Fruit fly (Drosophila melanogaster) whole organism, embryonic: Measurements from ENCODE around the gene CG4982.

Experiments
- Aef1 ChIP-seq: fragments of 200-800 bp; sonication (Bioruptor generic); IDR thresholded peaks from 3 replicates; pipeline ENCODE4 v1.3.6; 2022; ENCODE audit warnings: missing biosample characterization, missing genetic modification characterization
- Asciz ChIP-seq: fragments of 200-800 bp; sonication (Bioruptor generic); optimal IDR thresholded peaks from 2 replicates; lab custom pipeline; 2017; ENCODE audit warnings: missing biosample characterization, mild to moderate bottlenecking, missing genetic modification characterization, missing genetic modification reagents
- CG10366 ChIP-seq: fragments of 200-800 bp; sonication (Bioruptor generic); IDR thresholded peaks from 2 replicates; pipeline ENCODE4 v1.3.6; 2022; ENCODE audit warnings: missing biosample characterization, missing genetic modification characterization
- CG12659 ChIP-seq: fragments of 200-800 bp; sonication (Bioruptor generic); optimal IDR thresholded peaks from 3 replicates; lab custom pipeline; 2017; ENCODE audit warnings: mild to moderate bottlenecking, missing biosample characterization, missing genetic modification reagents, missing genetic modification characterization
- CG13775 ChIP-seq: fragments of 200-800 bp; sonication (Bioruptor generic); optimal IDR thresholded peaks from 3 replicates; lab custom pipeline; 2017; ENCODE audit warnings: missing biosample characterization, mild to moderate bottlenecking, missing genetic modification characterization
- CG14710 ChIP-seq: fragments of 200-800 bp; sonication (Bioruptor generic); optimal IDR thresholded peaks from 3 replicates; lab custom pipeline; 2019; ENCODE audit warnings: missing biosample characterization, mild to moderate bottlenecking, missing genetic modification characterization, moderate library complexity
- CG16815 ChIP-seq: fragments of 200-800 bp; sonication (Bioruptor generic); optimal IDR thresholded peaks from 3 replicates; lab custom pipeline; 2017; ENCODE audit warnings: missing biosample characterization, mild to moderate bottlenecking, missing genetic modification characterization
- CG17361 ChIP-seq: fragments of 200-800 bp; sonication (Bioruptor generic); IDR thresholded peaks from 3 replicates; pipeline ENCODE4 v1.3.6; 2022; ENCODE audit warnings: missing biosample characterization, missing genetic modification characterization
- CG18262 ChIP-seq: fragments of 200-800 bp; optimal IDR thresholded peaks from 3 replicates; lab custom pipeline; 2019; ENCODE audit warnings: missing biosample characterization, mild to moderate bottlenecking, missing genetic modification characterization, moderate library complexity
- CG18599 ChIP-seq: fragments of 200-800 bp; sonication (Bioruptor generic); optimal IDR thresholded peaks from 3 replicates; lab custom pipeline; 2017; ENCODE audit warnings: missing biosample characterization, missing genetic modification characterization, mild to moderate bottlenecking, moderate library complexity, missing genetic modification reagents
- CG2120 ChIP-seq: fragments of 200-800 bp; sonication (Bioruptor generic); optimal IDR thresholded peaks from 3 replicates; lab custom pipeline; 2016; ENCODE audit warnings: missing biosample characterization, missing genetic modification characterization
- CG4282 ChIP-seq: fragments of 200-800 bp; sonication (Bioruptor generic); optimal IDR thresholded peaks from 2 replicates; lab custom pipeline; 2016; ENCODE audit warnings: missing biosample characterization, missing genetic modification characterization
- CG6813 ChIP-seq: fragments of 200-800 bp; sonication (Bioruptor generic); optimal IDR thresholded peaks from 2 replicates; lab custom pipeline; 2017; ENCODE audit warnings: missing biosample characterization, missing genetic modification characterization, mild to moderate bottlenecking, moderate library complexity, missing genetic modification reagents
- CG8290 ChIP-seq, 3 experiments: fragments of 200-800 bp; sonication (Bioruptor generic); optimal IDR thresholded peaks; 2 replicates each; lab custom pipeline; 2016 to 2019; ENCODE audit warnings: missing biosample characterization in 3 of 3, missing genetic modification characterization in 3 of 3, mild to moderate bottlenecking in 2 of 3, moderate library complexity in 1 of 3
- CG8478 ChIP-seq: fragments of >200 bp; optimal IDR thresholded peaks from 2 replicates; lab custom pipeline; 2018
- CG9817 ChIP-seq: fragments of 200-800 bp; sonication (Bioruptor generic); optimal IDR thresholded peaks from 2 replicates; lab custom pipeline; 2018; ENCODE audit warnings: missing biosample characterization, mild to moderate bottlenecking, missing genetic modification characterization, moderate library complexity
- CoRest ChIP-seq: fragments of 200-800 bp; sonication (Bioruptor generic); optimal IDR thresholded peaks from 3 replicates; lab custom pipeline; 2018; ENCODE audit warnings: missing biosample characterization, mild to moderate bottlenecking, missing genetic modification characterization, moderate library complexity
- Dip3 ChIP-seq: fragments of 200-800 bp; sonication (Bioruptor generic); optimal IDR thresholded peaks from 3 replicates; lab custom pipeline; 2016; ENCODE audit warnings: missing biosample characterization, missing genetic modification characterization
- Dll ChIP-seq: fragments of 200-800 bp; sonication (Bioruptor generic); IDR thresholded peaks from 4 replicates; pipeline ENCODE4 v1.3.6; 2022; ENCODE audit warnings: missing biosample characterization, missing genetic modification characterization; ENCODE audit not compliant: partially characterized antibody
- Fer1 ChIP-seq: fragments of 200-800 bp; sonication (Bioruptor generic); optimal IDR thresholded peaks from 2 replicates; lab custom pipeline; 2017; ENCODE audit warnings: missing biosample characterization, mild to moderate bottlenecking, missing genetic modification characterization
- Gug ChIP-seq: fragments of 200-800 bp; sonication (Bioruptor generic); IDR thresholded peaks from 4 replicates; pipeline ENCODE4 v1.3.6; 2022; ENCODE audit warnings: missing biosample characterization, missing genetic modification characterization
- HHEX ChIP-seq: fragments of 200-800 bp; sonication (Bioruptor generic); optimal IDR thresholded peaks from 3 replicates; lab custom pipeline; 2017; ENCODE audit warnings: missing biosample characterization, mild to moderate bottlenecking, missing genetic modification characterization, missing genetic modification reagents
- HLH3B ChIP-seq: fragments of 200-800 bp; sonication (Bioruptor generic); IDR thresholded peaks from 2 replicates; pipeline ENCODE4 v1.3.6; 2022; ENCODE audit warnings: missing biosample characterization, missing genetic modification characterization
- Med ChIP-seq: fragments of 200-800 bp; sonication (Bioruptor generic); peaks from one replicate; lab custom pipeline; 2016; ENCODE audit warnings: missing biosample characterization, missing genetic modification characterization, mild to moderate bottlenecking, inconsistent platforms, moderate library complexity
- Meics ChIP-seq: fragments of 200-800 bp; sonication (Bioruptor generic); optimal IDR thresholded peaks from 2 replicates; lab custom pipeline; 2017; ENCODE audit warnings: missing biosample characterization, mild to moderate bottlenecking, missing genetic modification characterization
- Myb ChIP-seq: fragments of 200-800 bp; sonication (Bioruptor generic); optimal IDR thresholded peaks from 2 replicates; lab custom pipeline; 2016; ENCODE audit warnings: missing biosample characterization, missing genetic modification characterization
- Nf-YB ChIP-seq: fragments of 200-800 bp; sonication (Bioruptor generic); optimal IDR thresholded peaks from 3 replicates; lab custom pipeline; 2019; ENCODE audit warnings: missing biosample characterization, mild to moderate bottlenecking, missing genetic modification characterization, moderate library complexity
- Rx ChIP-seq: fragments of 200-800 bp; sonication (Bioruptor generic); IDR thresholded peaks from 2 replicates; pipeline ENCODE4 v1.3.6; 2022; ENCODE audit warnings: missing biosample characterization, missing genetic modification characterization
- Six4 ChIP-seq: fragments of 200-800 bp; sonication (Bioruptor generic); optimal IDR thresholded peaks from 2 replicates; lab custom pipeline; 2016; ENCODE audit warnings: missing biosample characterization, missing genetic modification characterization
- Sox102F ChIP-seq: fragments of 200-800 bp; sonication (Bioruptor generic); optimal IDR thresholded peaks from 2 replicates; lab custom pipeline; 2018; ENCODE audit warnings: missing biosample characterization, mild to moderate bottlenecking, missing genetic modification characterization, moderate library complexity
- Taf1 ChIP-seq: fragments of 200-800 bp; sonication (Bioruptor generic); IDR thresholded peaks from 2 replicates; pipeline ENCODE4 v1.3.6; 2022; ENCODE audit warnings: missing biosample characterization, missing genetic modification characterization
- al ChIP-seq: fragments of 200-800 bp; sonication (Bioruptor generic); IDR thresholded peaks from 2 replicates; pipeline ENCODE4 v1.3.6; 2022; ENCODE audit warnings: missing biosample characterization, missing genetic modification characterization
- ato ChIP-seq: fragments of 200-800 bp; sonication (Bioruptor generic); IDR thresholded peaks from 2 replicates; pipeline ENCODE4 v1.3.6; 2022; ENCODE audit warnings: missing biosample characterization, missing genetic modification characterization; ENCODE audit not compliant: partially characterized antibody
- bigmax ChIP-seq: fragments of 200-800 bp; sonication (Bioruptor generic); optimal IDR thresholded peaks from 2 replicates; lab custom pipeline; 2018; ENCODE audit warnings: missing biosample characterization, mild to moderate bottlenecking, missing genetic modification characterization
- chif ChIP-seq, 2 experiments: fragments of 200-800 bp; sonication (Bioruptor generic); optimal IDR thresholded peaks; 3 replicates each; lab custom pipeline; 2016; ENCODE audit warnings: missing biosample characterization in 2 of 2, missing genetic modification characterization in 2 of 2
- cwo ChIP-seq: fragments of 200-800 bp; sonication (Bioruptor generic); optimal IDR thresholded peaks from 3 replicates; lab custom pipeline; 2017; ENCODE audit warnings: missing biosample characterization, missing genetic modification characterization, mild to moderate bottlenecking, moderate library complexity, missing genetic modification reagents
- dysf ChIP-seq: fragments of 200-800 bp; sonication (Bioruptor generic); IDR thresholded peaks from 3 replicates; pipeline ENCODE4 v1.3.6; 2022; ENCODE audit warnings: missing biosample characterization, missing genetic modification characterization
- gem ChIP-seq: fragments of 200-800 bp; sonication (Bioruptor generic); optimal IDR thresholded peaks from 2 replicates; lab custom pipeline; 2019; ENCODE audit warnings: missing biosample characterization, mild to moderate bottlenecking, missing genetic modification characterization, moderate library complexity
- hkb ChIP-seq, 2 experiments: fragments of 200-800 bp in 1 of 2; fragments of >200 bp in 1 of 2; sonication (Bioruptor generic) in 1 of 2; IDR thresholded peaks in 1 of 2; optimal IDR thresholded peaks in 1 of 2; 2 replicates each; pipeline versions ENCODE4 v1.3.6 to Lab custom; 2017 to 2022; ENCODE audit warnings: missing biosample characterization in 1 of 2, missing genetic modification characterization in 1 of 2
- jumu ChIP-seq: fragments of 200-800 bp; sonication (Bioruptor generic); optimal IDR thresholded peaks from 3 replicates; lab custom pipeline; 2016; ENCODE audit warnings: missing biosample characterization, missing genetic modification characterization
- lilli ChIP-seq: fragments of 200-800 bp; sonication (Bioruptor generic); optimal IDR thresholded peaks from 3 replicates; lab custom pipeline; 2016; ENCODE audit warnings: missing biosample characterization, missing genetic modification characterization
- mam ChIP-seq: fragments of 200-800 bp; sonication (Bioruptor generic); optimal IDR thresholded peaks from 3 replicates; lab custom pipeline; 2016; ENCODE audit warnings: missing biosample characterization, missing genetic modification characterization
- org-1 ChIP-seq: fragments of 200-800 bp; sonication (Bioruptor generic); optimal IDR thresholded peaks from 2 replicates; lab custom pipeline; 2017; ENCODE audit warnings: missing biosample characterization, missing genetic modification characterization
- otp ChIP-seq: fragments of 200-800 bp; sonication (Bioruptor generic); IDR thresholded peaks from 3 replicates; pipeline ENCODE4, ENCODE4 v1.3.6; 2022; ENCODE audit warnings: missing biosample characterization, missing genetic modification characterization
- scrt ChIP-seq: fragments of 200-800 bp; sonication (Bioruptor generic); optimal IDR thresholded peaks from 2 replicates; lab custom pipeline; 2018; ENCODE audit warnings: missing biosample characterization, mild to moderate bottlenecking, missing genetic modification characterization, moderate library complexity
- slbo ChIP-seq: fragments of 200-800 bp; sonication (Bioruptor generic); IDR thresholded peaks from 2 replicates; pipeline ENCODE4 v1.3.6; 2022; ENCODE audit warnings: missing biosample characterization, missing genetic modification characterization
- wdn ChIP-seq: fragments of 200-800 bp; sonication (Bioruptor generic); IDR thresholded peaks from 2 replicates; pipeline ENCODE4 v1.3.6; 2022; ENCODE audit warnings: missing biosample characterization, missing genetic modification characterization
- zfh2 ChIP-seq: fragments of 200-800 bp; sonication (Bioruptor generic); optimal IDR thresholded peaks from 2 replicates; lab custom pipeline; 2016; ENCODE audit warnings: missing biosample characterization, missing genetic modification characterization

CG4982 gene

dm6 chr3L:16308380-16308779 is 7.1 kb downstream of the CG4982 start, which contains the start of gene CG13042:
CG13042 (minus strand) TSS chr3L:16308480.
- TF ChIP-seq CG8478 (lab: Kevin White, UChicago) = no peak
- TF ChIP-seq Med (GFP tag; lab: Kevin White, UChicago) = no peak
- no peak for TF ChIP-seq ato (GFP tag; lab: Robert Waterston, UW)
- TF ChIP-seq CG12659 (GFP tag; lab: Kevin White, UChicago) = no peak
- no peak for TF ChIP-seq Six4 (GFP tag; lab: Kevin White, UChicago)
- 0 out of 4 replicates have a peak, but pooled peaks have one; percentile 2 for TF ChIP-seq Gug
- TF ChIP-seq Fer1 = no peak

dm6 chr3L:16309972-16310371 is 8.7 kb downstream of the CG4982 start:
- TF ChIP-seq mam (GFP tag; lab: Kevin White, UChicago) = peak; percentile 32
- no peak for TF ChIP-seq HHEX (GFP tag; lab: Kevin White, UChicago)
- TF ChIP-seq hkb (optimal IDR thresholded peaks at IDR 0.05; lab: Kevin White, UChicago) = no peak
- TF ChIP-seq hkb (GFP tag; IDR thresholded peaks at IDR 0.05; lab: Robert Waterston, UW) = 0 out of 2 replicates have a peak, but pooled peaks have one; percentile 31
- no peak for TF ChIP-seq CG14710 (tag; lab: Kevin White, UChicago)
- TF ChIP-seq Asciz (GFP tag; lab: Kevin White, UChicago) = no peak
- no peak for TF ChIP-seq bigmax
- peak; percentile 35 for TF ChIP-seq gem (tag; lab: Kevin White, UChicago)
- TF ChIP-seq slbo (GFP tag; lab: Robert Waterston, UW) = peak; percentile 72
- no peak for TF ChIP-seq otp (GFP tag; lab: Robert Waterston, UW)
- no peak for TF ChIP-seq CG4282 (GFP tag; lab: Kevin White, UChicago)
- no peak for TF ChIP-seq Rx (GFP tag; lab: Robert Waterston, UW)
- TF ChIP-seq Nf-YB = no peak
- TF ChIP-seq CoRest (tag; lab: Kevin White, UChicago) = no peak
- TF ChIP-seq lilli (GFP tag; lab: Kevin White, UChicago) = peak; percentile 43
- TF ChIP-seq CG16815 (GFP tag; lab: Kevin White, UChicago) = peak; percentile 14
- TF ChIP-seq CG8290 (GFP tag; optimal IDR thresholded peaks at IDR 0.05; lab: Kevin White, UChicago) = no peak
- peak in 1 of 2 experiments; percentile 69 for TF ChIP-seq CG8290 (tag; optimal IDR thresholded peaks at IDR 0.05; lab: Kevin White, UChicago)
- TF ChIP-seq Dip3 = peak; percentile 5
- TF ChIP-seq CG18262 (tag; lab: Kevin White, UChicago) = no peak
- TF ChIP-seq HLH3B (GFP tag; lab: Robert Waterston, UW) = peak; percentile 25; the same call in 1 of the 2 replicates
- TF ChIP-seq wdn (GFP tag; lab: Robert Waterston, UW) = peak; percentile 53; the same call in 1 of the 2 replicates
- TF ChIP-seq zfh2 = peak; percentile 76
- TF ChIP-seq CG10366 (GFP tag; lab: Robert Waterston, UW) = 0 out of 2 replicates have a peak, but pooled peaks have one; percentile 13
- peak; percentile 63 for TF ChIP-seq CG9817 (tag; lab: Kevin White, UChicago)
- TF ChIP-seq org-1 (GFP tag; lab: Kevin White, UChicago) = peak; percentile 37
- TF ChIP-seq al = 0 out of 2 replicates have a peak, but pooled peaks have one; percentile 25
- peak; percentile 9 for TF ChIP-seq cwo (GFP tag; lab: Kevin White, UChicago)
- TF ChIP-seq chif (GFP tag; optimal IDR thresholded peaks at IDR 0.05; lab: Kevin White, UChicago) = peak in 1 of 2 experiments; percentile 10
- TF ChIP-seq CG17361 (GFP tag; lab: Robert Waterston, UW) = no peak
- no peak for TF ChIP-seq Dll (GFP tag; lab: Robert Waterston, UW)
- no peak for TF ChIP-seq Sox102F (GFP tag; lab: Kevin White, UChicago)
- TF ChIP-seq Taf1 (GFP tag; lab: Robert Waterston, UW) = no peak
- peak; percentile 42 for TF ChIP-seq CG18599 (GFP tag; lab: Kevin White, UChicago)
- TF ChIP-seq Meics (GFP tag; lab: Kevin White, UChicago) = peak; percentile 30
- peak; percentile 38 for TF ChIP-seq Myb (GFP tag; lab: Kevin White, UChicago)
- 0 out of 4 replicates have a peak, but pooled peaks have one; percentile 6 for TF ChIP-seq Gug
- TF ChIP-seq CG6813 (GFP tag; lab: Kevin White, UChicago) = no peak
- 0 out of 3 replicates have a peak, but pooled peaks have one; percentile 33 for TF ChIP-seq Aef1 (GFP tag; lab: Robert Waterston, UW)
- 0 out of 3 replicates have a peak, but pooled peaks have one; percentile 14 for TF ChIP-seq dysf (GFP tag; lab: Robert Waterston, UW)
- TF ChIP-seq jumu (GFP tag; lab: Kevin White, UChicago) = peak; percentile 21
- TF ChIP-seq CG13775 (GFP tag; lab: Kevin White, UChicago) = no peak
- TF ChIP-seq CG2120 (GFP tag; lab: Kevin White, UChicago) = peak; percentile 67
- no peak for TF ChIP-seq scrt (GFP tag; lab: Kevin White, UChicago)
